Fruit fly (Drosophila melanogaster) whole organism, wandering third instar larva: ENCODE results near the gene CG13003.

Source experiments
- Dfd ChIP-seq: fragments of >200 bp; optimal IDR thresholded peaks from 2 replicates; lab custom pipeline; 2017; ENCODE audit warnings: missing biosample characterization, missing genetic modification characterization
- HLH106 ChIP-seq: fragments of 200-800 bp; optimal IDR thresholded peaks from 3 replicates; lab custom pipeline; 2019; ENCODE audit warnings: missing biosample characterization, mild to moderate bottlenecking, missing genetic modification characterization, moderate library complexity
- br ChIP-seq: fragments of 200-800 bp; sonication (Bioruptor generic); optimal IDR thresholded peaks from 2 replicates; lab custom pipeline; 2016; ENCODE audit warnings: missing biosample characterization, missing genetic modification characterization
- h ChIP-seq: fragments of 200-800 bp; sonication (Bioruptor generic); optimal IDR thresholded peaks from 3 replicates; lab custom pipeline; 2016; ENCODE audit warnings: missing biosample characterization, mild to moderate bottlenecking, missing genetic modification characterization

DNA sequence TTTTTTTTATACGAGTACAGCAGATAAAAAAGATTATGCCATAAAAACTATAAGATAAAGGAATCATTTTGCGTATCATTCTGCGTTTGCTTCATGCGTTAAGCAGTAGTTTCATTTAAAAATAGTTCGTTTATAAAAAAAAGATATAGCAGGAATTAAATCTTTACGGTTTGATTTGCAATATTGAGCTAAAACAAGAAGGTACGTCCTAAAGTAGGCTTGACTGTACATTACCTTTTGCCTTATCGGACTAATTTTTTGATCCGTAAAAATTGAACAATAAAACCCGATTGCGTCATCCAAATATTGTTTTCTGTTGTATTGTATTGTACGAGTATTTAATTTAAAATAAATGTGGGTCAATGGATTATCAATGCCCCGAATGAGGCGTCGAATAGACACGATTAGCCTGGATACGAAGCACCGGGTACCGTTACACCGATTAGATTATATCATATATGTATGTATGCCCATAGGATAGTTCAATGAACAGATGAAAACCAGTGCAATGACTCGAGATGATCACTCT, 39.5 kb downstream of the CG13003 start:
- TF ChIP-seq h (GFP tag; lab: Kevin White, UChicago), result no peak
- TF ChIP-seq Dfd (GFP tag; lab: Kevin White, UChicago), result no peak
- no peak for TF ChIP-seq br (GFP tag; lab: Kevin White, UChicago)
- TF ChIP-seq HLH106 (tag; lab: Kevin White, UChicago), result no peak
